Fruit fly (Drosophila melanogaster): Measurements from ENCODE around the gene mtd.

Gene mtd

DNA sequence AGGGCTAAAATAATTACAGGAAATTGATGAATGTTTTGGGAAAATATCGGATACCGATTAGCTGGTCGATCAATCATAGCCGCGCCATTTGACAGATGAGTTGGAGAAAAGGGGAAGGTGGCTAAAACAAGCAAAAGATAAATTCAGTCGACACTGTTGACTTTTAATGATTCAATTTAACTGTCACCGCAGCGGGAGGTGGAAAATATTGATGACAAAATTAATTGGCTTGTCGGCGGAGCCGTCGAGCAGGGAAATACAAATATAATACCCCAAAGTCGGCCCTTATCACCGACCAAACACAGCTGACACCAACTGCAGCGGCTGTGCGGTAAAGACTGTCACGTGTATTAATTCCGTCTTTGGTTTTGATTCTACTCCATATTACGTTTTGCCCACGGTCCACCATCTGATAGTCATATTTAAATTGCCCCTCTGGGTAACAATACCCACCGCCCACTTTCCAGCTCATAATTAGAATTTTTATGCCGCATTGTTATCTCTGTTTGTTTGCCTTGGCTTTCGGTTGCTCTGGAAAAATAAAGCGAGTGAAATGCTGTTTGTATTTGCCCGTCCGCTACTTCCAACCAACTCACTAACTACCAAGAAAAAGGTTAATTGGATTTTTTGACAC is 44.3 kb downstream of the mtd start (continued):
- TF ChIP-seq CG8290 (GFP tag; optimal IDR thresholded peaks at IDR 0.05): no peak
- TF ChIP-seq CG8290 (tag; optimal IDR thresholded peaks at IDR 0.05): peak in 1 of 2 experiments; percentile 37
- no peak for TF ChIP-seq Mad (GFP tag; optimal IDR thresholded peaks at IDR 0.05)
- TF ChIP-seq row (GFP tag; IDR thresholded peaks at IDR 0.05): no peak
- TF ChIP-seq CG10462 (GFP tag; optimal IDR thresholded peaks at IDR 0.05): no peak
- TF ChIP-seq CG5180 (GFP tag; optimal IDR thresholded peaks at IDR 0.05): no peak
- TF ChIP-seq Fer3 (tag; optimal IDR thresholded peaks at IDR 0.05): no peak
- no peak for TF ChIP-seq CG10209 (GFP tag; optimal IDR thresholded peaks at IDR 0.05)
- no peak for TF ChIP-seq CG17912 (GFP tag; optimal IDR thresholded peaks at IDR 0.05)
- no peak for TF ChIP-seq Stat92E (GFP tag; optimal IDR thresholded peaks at IDR 0.05)
- no peak for TF ChIP-seq stc (GFP tag; IDR thresholded peaks at IDR 0.05)
- no peak for TF ChIP-seq Hr39 (optimal IDR thresholded peaks at IDR 0.05)
- TF ChIP-seq bigmax (GFP tag; optimal IDR thresholded peaks at IDR 0.05): no peak
- no peak for TF ChIP-seq dysf (GFP tag; IDR thresholded peaks at IDR 0.05)
- no peak for TF ChIP-seq CG2116 (GFP tag; optimal IDR thresholded peaks at IDR 0.05)
- TF ChIP-seq en (GFP tag; optimal IDR thresholded peaks at IDR 0.05): no peak
- TF ChIP-seq CG2120 (GFP tag; optimal IDR thresholded peaks at IDR 0.05): no peak
- TF ChIP-seq Ets97D (GFP tag; optimal IDR thresholded peaks at IDR 0.05): no peak
- no peak for TF ChIP-seq HLH4C (GFP tag; IDR thresholded peaks at IDR 0.05; ENCODE audit: partially characterized antibody)
- TF ChIP-seq tup (GFP tag; optimal IDR thresholded peaks at IDR 0.05): no peak
- TF ChIP-seq CG7745 (tag; optimal IDR thresholded peaks at IDR 0.05): no peak
- TF ChIP-seq CG7357 (GFP tag; IDR thresholded peaks at IDR 0.05): no peak
- peak; percentile 32; the same call in 1 of the 2 replicates for TF ChIP-seq ara (GFP tag; IDR thresholded peaks at IDR 0.05)
- TF ChIP-seq hb (GFP tag; IDR thresholded peaks at IDR 0.05; ENCODE audit: partially characterized antibody): no peak
- no peak for TF ChIP-seq grau (tag; optimal IDR thresholded peaks at IDR 0.05)
- TF ChIP-seq CG2202 (tag; optimal IDR thresholded peaks at IDR 0.05): no peak
- TF ChIP-seq mirr (GFP tag; optimal IDR thresholded peaks at IDR 0.05): no peak
- no peak for TF ChIP-seq wdn (GFP tag; IDR thresholded peaks at IDR 0.05)
- no peak for TF ChIP-seq crp (GFP tag; optimal IDR thresholded peaks at IDR 0.05)
- no peak for TF ChIP-seq CG10979 (tag; optimal IDR thresholded peaks at IDR 0.05)
- TF ChIP-seq CG16863 (GFP tag; optimal IDR thresholded peaks at IDR 0.05): no peak
- no peak for TF ChIP-seq Poxn (GFP tag; IDR thresholded peaks at IDR 0.05)
- TF ChIP-seq CG18764 (GFP tag; optimal IDR thresholded peaks at IDR 0.05): no peak
- no peak for TF ChIP-seq hkb (optimal IDR thresholded peaks at IDR 0.05)
- TF ChIP-seq hkb (GFP tag; IDR thresholded peaks at IDR 0.05): 0 out of 2 replicates have a peak, but pooled peaks have one; percentile 7
- TF ChIP-seq CG10543 (GFP tag; optimal IDR thresholded peaks at IDR 0.05): no peak
- TF ChIP-seq tgo (GFP tag; IDR thresholded peaks at IDR 0.05): no peak
- TF ChIP-seq CG34376 (GFP tag; optimal IDR thresholded peaks at IDR 0.05): no peak
- no peak for TF ChIP-seq CG5245 (GFP tag; optimal IDR thresholded peaks at IDR 0.05)
- peak; percentile 15 for TF ChIP-seq CG1603 (tag; optimal IDR thresholded peaks at IDR 0.05)
- TF ChIP-seq nerfin-1 (tag; optimal IDR thresholded peaks at IDR 0.05): no peak
- TF ChIP-seq Bteb2 (GFP tag; optimal IDR thresholded peaks at IDR 0.05): no peak
- 0 out of 2 replicates have a peak, but pooled peaks have one; percentile 15 for TF ChIP-seq CG32532 (GFP tag; IDR thresholded peaks at IDR 0.05)
- no peak for TF ChIP-seq ttk (GFP tag; IDR thresholded peaks at IDR 0.05)
- no peak for TF ChIP-seq trem (tag; optimal IDR thresholded peaks at IDR 0.05)
- TF ChIP-seq CG4424 (GFP tag; optimal IDR thresholded peaks at IDR 0.05): no peak

Measured in whole organism, embryonic.